Worm (Caenorhabditis elegans) whole organism, late embryonic: ENCODE data around the gene F13H8.3.

Source experiments
- F13H6.1 ChIP-seq: sonication (generic microtip); optimal IDR thresholded peaks from 2 replicates; lab custom pipeline; 2016; ENCODE audit warnings: missing genetic modification characterization, missing compliant biosample characterization
- ceh-14 ChIP-seq: sonication (generic microtip); optimal IDR thresholded peaks from 2 replicates; lab custom pipeline; 2016; ENCODE audit warnings: missing genotype, missing genetic modification characterization, missing compliant biosample characterization
- che-1 ChIP-seq: sonication (generic microtip); optimal IDR thresholded peaks from 2 replicates; lab custom pipeline; 2016; ENCODE audit warnings: mild to moderate bottlenecking, missing genetic modification characterization, missing compliant biosample characterization
- fkh-10 ChIP-seq: fragments of 150-350 bp; optimal IDR thresholded peaks from 2 replicates; lab custom pipeline; 2014; ENCODE audit warnings: missing biosample characterization, missing genetic modification reagents, missing genetic modification characterization

DNA sequence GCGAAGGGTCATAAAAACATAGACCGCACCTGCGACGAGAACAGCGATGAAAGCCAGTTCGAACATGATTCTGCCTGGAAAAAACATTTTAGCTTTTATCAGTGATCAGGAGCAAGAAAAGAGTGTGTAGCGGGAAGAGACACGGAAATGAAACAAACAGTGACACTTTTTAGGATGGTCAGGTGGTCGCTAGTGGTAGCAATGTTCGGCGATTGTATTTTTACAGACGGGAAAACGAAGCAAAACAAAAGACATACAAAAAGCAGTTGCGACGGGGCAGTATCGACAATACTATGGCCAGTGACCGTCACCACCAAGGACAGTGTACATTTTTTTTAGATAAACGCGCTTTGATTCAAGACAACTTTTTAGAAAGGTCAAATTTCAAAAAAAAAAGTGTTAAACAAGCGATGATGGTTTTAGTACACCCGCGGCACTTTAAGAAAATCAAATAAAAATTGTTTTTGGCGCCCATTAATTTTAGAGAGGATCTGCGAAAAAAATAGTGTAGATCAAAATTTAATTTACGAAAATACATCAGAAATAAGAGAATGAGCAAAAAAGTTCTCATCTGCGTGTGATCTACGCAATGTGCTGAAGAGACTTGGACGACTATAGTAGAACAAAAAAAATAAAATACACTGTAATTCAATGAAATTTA is 28.2 kb upstream of the F13H8.3 start, which contains the start of gene T24H7.9:
- no peak for TF ChIP-seq F13H6.1
- TF ChIP-seq ceh-14 (tag; lab: Kevin White, UChicago): no peak
- TF ChIP-seq che-1: no peak
- no peak for TF ChIP-seq fkh-10
